Worm (Caenorhabditis elegans) whole organism, L3 larva: ENCODE measurements around the gene pxd-1.

ENCODE experiments used
- aly-2 ChIP-seq: fragments of 150-350 bp; optimal IDR thresholded peaks from 2 replicates; lab custom pipeline; 2014; ENCODE audit warnings: missing biosample characterization, missing genetic modification characterization
- fos-1 ChIP-seq: fragments of 150-350 bp; optimal IDR thresholded peaks from 2 replicates; lab custom pipeline; 2014; ENCODE audit warnings: missing biosample characterization, missing genetic modification characterization

DNA sequence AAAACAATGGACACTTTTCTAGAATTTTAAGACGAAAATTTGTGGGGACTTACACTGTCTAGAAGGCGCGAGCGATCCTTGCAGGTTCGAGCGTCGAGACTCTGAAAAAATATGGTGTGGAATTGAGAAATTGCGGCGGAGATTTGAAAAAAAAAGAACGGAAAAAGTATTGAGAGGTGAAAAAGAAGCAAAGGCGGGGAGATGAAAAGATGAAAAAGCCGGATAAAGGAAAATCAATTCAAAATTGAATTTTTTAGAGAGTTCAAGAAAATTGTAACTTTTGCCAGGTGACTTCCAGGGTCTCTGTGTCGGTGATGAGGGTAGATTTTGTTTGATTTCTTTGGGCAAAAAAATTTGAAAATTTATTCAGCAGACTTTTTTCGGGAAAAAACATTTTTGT is 29.7 kb upstream of the pxd-1 start, which contains the start of gene msi-1:
- TF ChIP-seq fos-1 (tag; lab: Kevin White, UChicago) (no peak), aly-2 (no peak)
